Worm (Caenorhabditis elegans): Measurements from ENCODE around the gene scd-2.

The scd-2 gene

ce11 chrV:6614152-6614734, 18.8 kb upstream of the scd-2 start, which contains the start of gene cpr-4:
Gene cpr-4, plus strand, starts transcription at chrV:6614674.
- TF ChIP-seq sox-4 (tag; optimal IDR thresholded peaks at IDR 0.05) (no peak), irx-1 (tag; optimal IDR thresholded peaks at IDR 0.05) (no peak), C34B4.2 (tag; optimal IDR thresholded peaks at IDR 0.05) (no peak), mep-1 (tag; optimal IDR thresholded peaks at IDR 0.05) (no peak), fos-1 (tag; optimal IDR thresholded peaks at IDR 0.05) (no peak), lin-15B (tag; optimal IDR thresholded peaks at IDR 0.05) (no peak), nhr-71 (tag; optimal IDR thresholded peaks at IDR 0.05) (peak; percentile 48), ceh-88 (GFP tag; IDR thresholded peaks at IDR 0.05) (no peak), pax-3 (tag; optimal IDR thresholded peaks at IDR 0.05) (no peak), ztf-11 (tag; optimal IDR thresholded peaks at IDR 0.05) (no peak), lin-14 (GFP tag; optimal IDR thresholded peaks at IDR 0.05) (no peak), ceh-63 (GFP tag; optimal IDR thresholded peaks at IDR 0.05) (no peak), mef-2 (tag; optimal IDR thresholded peaks at IDR 0.05) (no peak), C16A3.4 (tag; optimal IDR thresholded peaks at IDR 0.05) (no peak), alr-1 (tag; optimal IDR thresholded peaks at IDR 0.05; ENCODE audit: borderline replicate concordance) (no peak), elt-2 (tag; optimal IDR thresholded peaks at IDR 0.05) (peak; percentile 100), unc-62 (GFP tag; optimal IDR thresholded peaks at IDR 0.05) (no peak), unc-30 (tag; optimal IDR thresholded peaks at IDR 0.05) (no peak), pag-3 (tag; optimal IDR thresholded peaks at IDR 0.05; ENCODE audit: borderline replicate concordance, insufficient read depth) (no peak), ceh-82 (tag; optimal IDR thresholded peaks at IDR 0.05) (no peak), tlp-1 (tag; optimal IDR thresholded peaks at IDR 0.05) (peak; percentile 34), mab-9 (GFP tag; IDR thresholded peaks at IDR 0.05) (no peak), fkh-10 (GFP tag; optimal IDR thresholded peaks at IDR 0.05) (no peak), nhr-19 (GFP tag; conservative IDR thresholded peaks at IDR 0.05) (no peak), nhr-47 (tag; optimal IDR thresholded peaks at IDR 0.05) (no peak), ets-5 (GFP tag; IDR thresholded peaks at IDR 0.05) (no peak), nhr-12 (tag; optimal IDR thresholded peaks at IDR 0.05) (no peak), snpc-4 (tag; optimal IDR thresholded peaks at IDR 0.05) (no peak), skn-1 (tag; optimal IDR thresholded peaks at IDR 0.05) (peak; percentile 10), fkh-4 (tag; optimal IDR thresholded peaks at IDR 0.05; ENCODE audit: borderline replicate concordance) (no peak), lin-35 (GFP tag; optimal IDR thresholded peaks at IDR 0.05) (peak in 1 of 2 experiments; percentile 44), isw-1 (GFP tag; IDR thresholded peaks at IDR 0.05) (no peak), nhr-84 (tag; optimal IDR thresholded peaks at IDR 0.05) (no peak), pqm-1 (tag; optimal IDR thresholded peaks at IDR 0.05) (peak; percentile 94), aha-1 (tag; optimal IDR thresholded peaks at IDR 0.05) (no peak), efl-3 (GFP tag; optimal IDR thresholded peaks at IDR 0.05) (no peak), nhr-20 (tag; optimal IDR thresholded peaks at IDR 0.05) (peak; percentile 39), nhr-77 (tag; optimal IDR thresholded peaks at IDR 0.05) (no peak), efl-1 (optimal IDR thresholded peaks at IDR 0.05) (no peak), efl-1 (GFP tag; optimal IDR thresholded peaks at IDR 0.05 in 1 of 2) (peak in 1 of 2 experiments; percentile 82), nhr-11 (tag; optimal IDR thresholded peaks at IDR 0.05) (no peak), ceh-8 (GFP tag; optimal IDR thresholded peaks at IDR 0.05) (no peak), nhr-28 (tag; optimal IDR thresholded peaks at IDR 0.05) (no peak), mdl-1 (tag; optimal IDR thresholded peaks at IDR 0.05) (peak in 1 of 2 experiments; percentile 66), hlh-4 (tag; optimal IDR thresholded peaks at IDR 0.05) (no peak), tbx-2 (tag; optimal IDR thresholded peaks at IDR 0.05) (no peak), ces-1 (GFP tag; optimal IDR thresholded peaks at IDR 0.05) (no peak), unc-130 (tag; optimal IDR thresholded peaks at IDR 0.05) (no peak), nhr-76 (tag; optimal IDR thresholded peaks at IDR 0.05) (no peak), egl-13 (tag; optimal IDR thresholded peaks at IDR 0.05) (peak; percentile 28), grh-1 (GFP tag; IDR thresholded peaks at IDR 0.05) (no peak), ama-1 (optimal IDR thresholded peaks at IDR 0.05) (peak; percentile 28), egl-27 (tag; optimal IDR thresholded peaks at IDR 0.05) (no peak), blmp-1 (tag; optimal IDR thresholded peaks at IDR 0.05) (no peak)

Data from whole organism, L1 larva.